Fruit fly (Drosophila melanogaster): ENCODE results near the gene mus304.
A peak's percentile ranks its signal among the peaks of the same experiment; 100 is the strongest.

Gene mus304

DNA sequence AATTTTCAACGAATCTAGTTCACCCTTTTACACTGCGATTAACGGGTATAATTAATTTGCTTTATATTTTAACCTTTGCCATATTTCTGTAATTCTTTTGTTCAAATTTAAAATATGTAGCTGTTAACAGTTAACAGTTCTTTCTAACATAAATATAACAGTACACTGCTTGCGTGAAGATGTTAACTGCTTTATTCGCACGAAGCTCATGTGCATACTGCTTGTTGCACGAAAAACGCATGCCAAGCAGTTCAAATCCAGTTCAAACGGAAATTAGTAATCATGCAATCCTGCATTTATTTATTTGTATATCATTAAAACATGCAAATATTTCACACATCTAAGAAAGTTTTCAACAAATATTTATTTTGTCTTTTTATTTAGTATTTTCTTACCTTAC, 21.6 kb upstream of the mus304 start (continued):
- TF ChIP-seq Ets65A (GFP tag) (peak; percentile 69), CG9817 (tag; optimal IDR thresholded peaks at IDR 0.05) (no peak), CG31365 (tag; optimal IDR thresholded peaks at IDR 0.05) (peak; percentile 99), CG12744 (GFP tag; optimal IDR thresholded peaks at IDR 0.05) (peak; percentile 19), yki (optimal IDR thresholded peaks at IDR 0.05) (peak; percentile 20), Lhr (GFP tag; optimal IDR thresholded peaks at IDR 0.05) (peak; percentile 53)

- TF ChIP-seq CG4707 (GFP tag; optimal IDR thresholded peaks at IDR 0.05) (no peak), scrt (GFP tag; optimal IDR thresholded peaks at IDR 0.05) (peak; percentile 46), CG10462 (GFP tag; optimal IDR thresholded peaks at IDR 0.05) (no peak), disco-r (GFP tag; optimal IDR thresholded peaks at IDR 0.05) (no peak), Gsc (GFP tag; IDR thresholded peaks at IDR 0.05) (no peak), Jarid2 (GFP tag; optimal IDR thresholded peaks at IDR 0.05) (no peak), CG13123 (GFP tag; optimal IDR thresholded peaks at IDR 0.05) (no peak), onecut (GFP tag; IDR thresholded peaks at IDR 0.05) (peak; percentile 81), gsb-n (tag; optimal IDR thresholded peaks at IDR 0.05) (no peak), CG7987 (GFP tag; optimal IDR thresholded peaks at IDR 0.05) (no peak), ttk (GFP tag; IDR thresholded peaks at IDR 0.05) (no peak), CG11504 (tag; optimal IDR thresholded peaks at IDR 0.05) (peak; percentile 15), cas (GFP tag; IDR thresholded peaks at IDR 0.05) (no peak), CG10431 (GFP tag; optimal IDR thresholded peaks at IDR 0.05) (no peak), NC2β (GFP tag; optimal IDR thresholded peaks at IDR 0.05) (no peak), CG12071 (GFP tag; optimal IDR thresholded peaks at IDR 0.05) (no peak), cwo (GFP tag; optimal IDR thresholded peaks at IDR 0.05) (no peak), Hsf (GFP tag; optimal IDR thresholded peaks at IDR 0.05) (no peak), phol (tag; optimal IDR thresholded peaks at IDR 0.05) (no peak), CG31441 (GFP tag; IDR thresholded peaks at IDR 0.05) (no peak), CG7372 (GFP tag; IDR thresholded peaks at IDR 0.05) (no peak), CG10267 (tag; optimal IDR thresholded peaks at IDR 0.05) (no peak), gem (tag; optimal IDR thresholded peaks at IDR 0.05) (peak; percentile 12), Kr (GFP tag; optimal IDR thresholded peaks at IDR 0.05) (no peak), emc (GFP tag; optimal IDR thresholded peaks at IDR 0.05) (no peak), Lhr (GFP tag; optimal IDR thresholded peaks at IDR 0.05) (no peak), Rx (GFP tag; IDR thresholded peaks at IDR 0.05) (no peak), ken (GFP tag; IDR thresholded peaks at IDR 0.05) (no peak), ro (GFP tag; IDR thresholded peaks at IDR 0.05) (no peak), CG10209 (GFP tag; optimal IDR thresholded peaks at IDR 0.05) (peak; percentile 9), ash1 (GFP tag; optimal IDR thresholded peaks at IDR 0.05) (no peak), amos (GFP tag; IDR thresholded peaks at IDR 0.05; ENCODE audit: partially characterized antibody) (no peak), Deaf1 (tag; optimal IDR thresholded peaks at IDR 0.05) (no peak), Gug (GFP tag; IDR thresholded peaks at IDR 0.05) (no peak), HmgZ (tag; optimal IDR thresholded peaks at IDR 0.05) (no peak), Med (GFP tag) (peak; percentile 49), Eip74EF (GFP tag; optimal IDR thresholded peaks at IDR 0.05) (no peak), CG7745 (tag; optimal IDR thresholded peaks at IDR 0.05) (no peak), ac (GFP tag; optimal IDR thresholded peaks at IDR 0.05) (no peak), CG30403 (GFP tag; optimal IDR thresholded peaks at IDR 0.05) (no peak), CG13296 (GFP tag; optimal IDR thresholded peaks at IDR 0.05) (no peak), HLH4C (GFP tag; IDR thresholded peaks at IDR 0.05; ENCODE audit: partially characterized antibody) (no peak), Spps (tag; optimal IDR thresholded peaks at IDR 0.05) (no peak), Ets65A (GFP tag) (peak; percentile 49), CG15269 (tag; optimal IDR thresholded peaks at IDR 0.05) (peak; percentile 2), Fer2 (tag; optimal IDR thresholded peaks at IDR 0.05) (no peak)
Measured at dm6 chr3L:18093875-18094274, 15.7 kb upstream of the mus304 start.
